Worm (Caenorhabditis elegans): Measurements from ENCODE around the gene F07D3.3.

The F07D3.3 gene

DNA sequence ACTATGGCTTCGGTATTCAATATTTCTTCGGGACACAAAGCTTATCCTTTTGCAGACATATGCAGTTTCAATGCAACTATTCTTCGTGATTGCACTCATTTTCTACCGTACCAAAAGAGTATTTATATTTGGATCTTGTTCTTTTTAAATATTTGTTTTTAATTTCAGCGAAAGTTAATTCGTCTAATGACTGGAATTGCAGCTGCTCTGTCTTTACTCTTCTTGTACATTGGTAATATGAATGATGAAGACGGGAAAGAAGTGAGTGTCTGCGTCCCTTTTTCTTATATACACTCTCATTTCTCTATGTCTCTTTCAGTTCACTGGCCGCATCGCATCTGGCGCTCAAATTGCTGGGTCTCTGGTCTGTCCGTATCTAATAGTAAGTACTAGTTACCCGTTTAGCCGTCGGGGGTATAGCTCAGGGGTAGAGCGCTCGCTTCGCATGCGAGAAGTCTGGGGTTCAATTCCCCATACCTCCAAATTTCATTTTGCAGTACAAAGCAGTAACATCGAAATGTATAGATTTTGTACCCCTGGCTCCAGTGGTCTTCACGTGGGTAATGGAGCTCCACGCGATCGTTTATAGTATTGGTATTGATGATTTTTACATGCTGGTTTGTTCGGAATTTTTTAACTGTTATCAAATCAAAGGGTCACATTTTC is 40.8 kb upstream of the F07D3.3 start (continued):
- TF ChIP-seq F57A8.1 (GFP tag; optimal IDR thresholded peaks at IDR 0.05) (no peak), nhr-179 (tag; optimal IDR thresholded peaks at IDR 0.05) (no peak), tbx-9 (tag; optimal IDR thresholded peaks at IDR 0.05; ENCODE audit: borderline replicate concordance) (no peak), nfyb-1 (GFP tag; IDR thresholded peaks at IDR 0.05) (peak; percentile 89), sea-2 (GFP tag; IDR thresholded peaks at IDR 0.05) (no peak), Y67H2A.10 (GFP tag; conservative IDR thresholded peaks at IDR 0.05) (no peak), lin-26 (GFP tag; IDR thresholded peaks at IDR 0.05) (peak; percentile 87), nhr-27 (tag; optimal IDR thresholded peaks at IDR 0.05) (peak; percentile 52), lin-35 (GFP tag; optimal IDR thresholded peaks at IDR 0.05) (peak in 1 of 3 experiments; percentile 53), nhr-120 (GFP tag; IDR thresholded peaks at IDR 0.05) (peak; percentile 92; the same call in 1 of the 2 replicates), hmg-1.2 (GFP tag; IDR thresholded peaks at IDR 0.05) (peak; percentile 91), nhr-80 (tag; optimal IDR thresholded peaks at IDR 0.05) (no peak), snpc-1.1 (tag; optimal IDR thresholded peaks at IDR 0.05; ENCODE audit: insufficient read depth) (peak; percentile 88), ztf-25 (GFP tag; IDR thresholded peaks at IDR 0.05) (0 out of 2 replicates have a peak, but pooled peaks have one; percentile 22), bed-1 (GFP tag; IDR thresholded peaks at IDR 0.05) (peak; percentile 64; the same call in 1 of the 2 replicates), zfh-2 (GFP tag; conservative IDR thresholded peaks at IDR 0.05) (no peak), unc-62 (GFP tag; optimal IDR thresholded peaks at IDR 0.05) (no peak), Y79H2A.3 (GFP tag; conservative IDR thresholded peaks at IDR 0.05) (no peak), lag-1 (GFP tag; IDR thresholded peaks at IDR 0.05) (no peak), chd-7 (tag; optimal IDR thresholded peaks at IDR 0.05) (peak; percentile 79), dpff-1 (tag; optimal IDR thresholded peaks at IDR 0.05) (no peak), tlf-1 (GFP tag; optimal IDR thresholded peaks at IDR 0.05) (no peak), T07F8.4 (tag; optimal IDR thresholded peaks at IDR 0.05) (peak; percentile 49), madf-3 (GFP tag; IDR thresholded peaks at IDR 0.05) (no peak), mel-28 (tag; optimal IDR thresholded peaks at IDR 0.05; ENCODE audit: borderline replicate concordance) (no peak), Y95B8A.8 (GFP tag; IDR thresholded peaks at IDR 0.05) (no peak), snpc-4 (GFP tag; optimal IDR thresholded peaks at IDR 0.05) (peak; percentile 82), snpc-4 (tag; optimal IDR thresholded peaks at IDR 0.05) (peak; percentile 89 to 95 (median 92)), nhr-90 (tag; optimal IDR thresholded peaks at IDR 0.05) (peak; percentile 58), pha-4 (tag; optimal IDR thresholded peaks at IDR 0.05) (no peak), cebp-1 (GFP tag; IDR thresholded peaks at IDR 0.05) (no peak), cebp-1 (tag; optimal IDR thresholded peaks at IDR 0.05) (no peak), F23B12.7 (tag; optimal IDR thresholded peaks at IDR 0.05; ENCODE audit: insufficient read depth) (no peak), nfya-1 (tag; optimal IDR thresholded peaks at IDR 0.05; ENCODE audit: borderline replicate concordance, insufficient read depth) (no peak), ztf-22 (GFP tag; optimal IDR thresholded peaks at IDR 0.05) (no peak), C17E4.6 (GFP tag; IDR thresholded peaks at IDR 0.05) (no peak), aptf-2 (GFP tag; conservative IDR thresholded peaks at IDR 0.05) (no peak), ekl-4 (GFP tag; IDR thresholded peaks at IDR 0.05) (peak; percentile 70), B0336.3 (GFP tag; IDR thresholded peaks at IDR 0.05) (no peak; the same call in none of the 2 replicates), C06A6.2 (GFP tag; conservative IDR thresholded peaks at IDR 0.05) (peak; percentile 43; the same call in 1 of the 2 replicates), efl-1 (GFP tag; optimal IDR thresholded peaks at IDR 0.05) (no peak), attf-5 (GFP tag; optimal IDR thresholded peaks at IDR 0.05) (peak; percentile 24), unc-130 (GFP tag; optimal IDR thresholded peaks at IDR 0.05) (no peak), B0019.2 (GFP tag; conservative IDR thresholded peaks at IDR 0.05) (no peak), let-607 (tag; optimal IDR thresholded peaks at IDR 0.05) (peak in 1 of 2 experiments; percentile 25), F39B2.1 (GFP tag; IDR thresholded peaks at IDR 0.05) (no peak), ztf-18 (tag; optimal IDR thresholded peaks at IDR 0.05) (peak; percentile 78)

All from whole organism, young adult.